Worm (Caenorhabditis elegans) whole organism, L4/young adult: ENCODE results near the gene nhr-258.

Source experiments
- W03F9.2 ChIP-seq: fragments of 150-350 bp; optimal IDR thresholded peaks from 2 replicates; lab custom pipeline; 2014; ENCODE audit warnings: missing biosample characterization, missing genetic modification characterization
- dao-5 ChIP-seq: sonication (generic microtip); optimal IDR thresholded peaks from 2 replicates; lab custom pipeline; 2016; ENCODE audit warnings: missing genotype, missing genetic modification characterization, moderate library complexity, missing compliant biosample characterization
- him-1 ChIP-seq: sonication (generic microtip); optimal IDR thresholded peaks from 2 replicates; lab custom pipeline; 2016; ENCODE audit warnings: missing genotype, missing genetic modification reagents, missing genetic modification characterization, missing compliant biosample characterization

nhr-258 gene

DNA sequence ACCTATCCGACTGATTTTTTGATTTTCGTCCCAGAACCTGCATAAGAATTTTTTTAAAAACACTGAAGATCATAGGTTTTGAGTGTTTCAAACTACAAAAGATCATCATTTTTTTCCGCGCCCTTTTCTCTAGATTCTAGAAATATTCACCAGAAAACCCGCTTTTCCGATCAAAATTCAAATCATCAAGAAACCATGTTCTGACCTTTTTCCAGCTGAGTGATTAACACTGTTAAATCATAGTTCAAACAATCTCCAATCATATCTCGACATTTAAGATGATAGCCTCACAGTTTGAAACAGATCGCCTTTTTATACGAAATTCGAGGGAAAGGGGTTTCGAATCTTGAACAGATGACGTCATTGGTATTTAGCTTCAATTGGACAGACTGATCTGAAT, 1.0 kb upstream of the nhr-258 start:
- TF ChIP-seq W03F9.2 (tag; lab: Kevin White, UChicago) (no peak), him-1 (tag; lab: Kevin White, UChicago) (no peak), dao-5 (no peak)

DNA sequence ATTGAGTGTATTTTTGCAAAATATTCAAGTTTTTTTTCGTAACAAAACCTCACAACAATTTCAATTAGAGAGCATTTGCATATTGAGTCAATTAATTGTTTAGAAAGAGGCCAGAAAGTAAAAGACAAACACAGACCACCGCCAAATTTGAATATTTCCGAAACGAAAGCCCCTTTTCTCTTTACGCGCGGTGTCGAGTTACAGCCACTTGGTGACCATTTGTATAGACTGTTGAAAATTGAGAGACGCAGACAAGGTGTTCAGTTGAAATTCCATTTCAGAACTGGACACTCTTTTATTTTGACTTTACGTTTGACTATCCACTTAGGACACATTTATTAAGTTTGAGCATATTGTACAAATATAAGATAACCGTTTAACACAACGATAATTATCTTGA, 3.3 kb downstream of the nhr-258 start:
- TF ChIP-seq dao-5 = no peak
- TF ChIP-seq W03F9.2 (tag; lab: Kevin White, UChicago) = no peak
- no peak for TF ChIP-seq him-1 (tag; lab: Kevin White, UChicago)

- TF ChIP-seq dao-5 = no peak
- TF ChIP-seq him-1 (tag; lab: Kevin White, UChicago) = no peak
- no peak for TF ChIP-seq W03F9.2 (tag; lab: Kevin White, UChicago)
Observed at ce11 chrIV:8052694-8053093, 8.0 kb downstream of the nhr-258 start.

DNA sequence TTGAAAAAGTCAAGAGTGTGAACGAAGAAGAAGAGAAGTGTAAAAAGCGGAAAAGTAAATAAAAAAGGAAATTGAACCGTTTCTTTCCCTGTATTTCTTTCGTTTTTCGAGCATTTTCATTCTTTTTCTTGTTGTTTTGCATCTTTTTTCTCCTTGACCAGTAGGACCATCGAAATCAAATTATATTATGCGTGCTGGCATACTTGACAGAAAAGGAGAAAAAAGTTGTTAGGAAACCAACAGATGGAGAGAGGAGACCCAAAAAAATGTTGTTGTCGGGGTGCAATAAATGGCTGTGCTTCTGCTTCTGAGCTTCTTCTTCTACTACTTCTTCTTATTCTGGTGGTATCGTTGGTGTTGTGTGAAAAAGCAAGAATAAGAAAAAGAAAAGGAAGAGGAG, 9.2 kb downstream of the nhr-258 start:
- no peak for TF ChIP-seq W03F9.2 (tag; lab: Kevin White, UChicago)
- no peak for TF ChIP-seq dao-5
- TF ChIP-seq him-1 (tag; lab: Kevin White, UChicago) = no peak

DNA sequence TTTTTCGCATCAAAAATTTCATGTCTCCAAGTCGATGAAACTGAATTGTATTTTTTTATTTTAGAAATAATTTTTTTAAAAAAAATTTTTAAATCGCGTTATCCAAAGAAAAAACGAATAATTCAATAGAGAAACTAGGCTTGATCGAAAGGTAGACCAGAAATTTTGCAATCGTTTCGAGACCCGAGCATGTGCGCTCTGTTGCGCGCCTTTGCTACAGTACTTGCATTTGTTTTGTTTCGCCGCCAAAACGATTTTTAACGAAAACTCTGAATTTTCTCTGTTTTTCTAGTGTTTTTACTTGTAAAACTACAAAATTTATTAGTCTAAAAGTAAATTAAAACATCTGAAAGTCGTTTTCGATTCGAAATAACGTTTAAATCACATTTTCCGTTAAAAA, 16.5 kb downstream of the nhr-258 start:
- TF ChIP-seq him-1 (tag; lab: Kevin White, UChicago) = no peak
- no peak for TF ChIP-seq dao-5
- TF ChIP-seq W03F9.2 (tag; lab: Kevin White, UChicago) = no peak

ce11 chrIV:8062359-8062758, 17.6 kb downstream of the nhr-258 start, which contains the start of gene sax-7:
Gene sax-7 (plus strand): TSS chrIV:8062659.
- TF ChIP-seq W03F9.2 (tag; lab: Kevin White, UChicago) (no peak), him-1 (tag; lab: Kevin White, UChicago) (no peak), dao-5 (no peak)

DNA sequence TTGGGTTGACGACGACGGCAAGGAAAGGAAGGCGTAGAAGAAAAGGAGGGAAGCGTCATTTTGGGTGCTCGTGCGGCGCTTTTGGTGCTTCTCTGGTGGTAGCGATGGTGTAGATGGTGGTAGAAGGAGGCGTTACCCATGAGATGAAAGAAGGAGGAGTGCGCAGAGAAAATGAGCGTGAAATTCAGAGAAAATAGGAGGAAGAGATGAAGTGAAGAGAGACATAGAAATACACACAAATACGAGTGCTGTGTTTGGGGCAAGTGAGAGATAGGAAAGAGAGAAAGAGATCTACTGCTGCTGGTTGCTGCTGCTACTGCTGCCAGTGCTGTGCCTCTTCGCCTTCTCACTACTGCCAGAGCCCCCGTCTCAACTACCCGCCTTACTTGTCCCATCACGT, 21.9 kb downstream of the nhr-258 start:
- TF ChIP-seq dao-5 (no peak), W03F9.2 (tag; lab: Kevin White, UChicago) (no peak), him-1 (tag; lab: Kevin White, UChicago) (peak; percentile 69)

DNA sequence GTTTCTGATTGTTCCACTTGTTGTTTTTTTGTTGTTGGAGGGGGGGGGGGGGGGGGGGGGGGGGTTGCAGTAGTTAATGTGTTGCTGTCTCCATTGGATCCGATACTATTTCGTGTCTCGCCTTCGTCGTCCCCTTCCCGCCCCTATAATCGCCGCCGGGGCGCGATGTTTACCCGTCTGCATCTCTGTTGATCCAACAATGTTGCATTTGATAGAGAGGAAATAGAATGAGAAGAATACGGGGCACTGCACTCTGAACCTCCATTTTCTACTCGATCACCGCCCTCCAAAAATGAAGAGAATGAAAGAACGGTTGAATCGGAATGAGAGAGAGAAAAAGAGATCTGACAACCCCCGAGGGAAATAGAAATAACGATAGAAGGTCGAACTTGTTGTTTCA, 23.0 kb downstream of the nhr-258 start:
- no peak for TF ChIP-seq dao-5
- no peak for TF ChIP-seq W03F9.2 (tag; lab: Kevin White, UChicago)
- no peak for TF ChIP-seq him-1 (tag; lab: Kevin White, UChicago)

ce11 chrIV:8068280-8068679, 23.5 kb downstream of the nhr-258 start:
- no peak for TF ChIP-seq dao-5
- TF ChIP-seq W03F9.2 (tag; lab: Kevin White, UChicago) = no peak
- no peak for TF ChIP-seq him-1 (tag; lab: Kevin White, UChicago)

DNA sequence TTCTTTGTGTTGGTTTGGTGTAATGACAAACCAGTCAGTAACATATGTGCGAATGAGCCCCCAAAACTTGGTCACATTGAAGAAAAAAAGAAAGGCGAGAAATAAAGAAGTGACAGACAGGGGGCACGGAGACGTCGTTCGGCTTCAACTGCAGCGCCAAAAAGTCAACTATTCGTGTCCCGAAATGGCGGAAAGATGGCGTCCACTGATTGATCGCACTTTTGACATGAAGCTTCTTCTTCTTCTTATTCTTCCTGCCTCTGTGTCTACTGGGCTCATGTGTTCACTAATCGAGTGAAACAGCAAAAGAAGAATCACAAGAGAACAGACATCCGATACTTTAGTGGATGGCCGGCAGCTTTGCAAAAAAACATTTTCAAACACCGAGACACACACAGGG, 24.4 kb downstream of the nhr-258 start:
- TF ChIP-seq him-1 (tag; lab: Kevin White, UChicago) = no peak
- no peak for TF ChIP-seq W03F9.2 (tag; lab: Kevin White, UChicago)
- no peak for TF ChIP-seq dao-5

DNA sequence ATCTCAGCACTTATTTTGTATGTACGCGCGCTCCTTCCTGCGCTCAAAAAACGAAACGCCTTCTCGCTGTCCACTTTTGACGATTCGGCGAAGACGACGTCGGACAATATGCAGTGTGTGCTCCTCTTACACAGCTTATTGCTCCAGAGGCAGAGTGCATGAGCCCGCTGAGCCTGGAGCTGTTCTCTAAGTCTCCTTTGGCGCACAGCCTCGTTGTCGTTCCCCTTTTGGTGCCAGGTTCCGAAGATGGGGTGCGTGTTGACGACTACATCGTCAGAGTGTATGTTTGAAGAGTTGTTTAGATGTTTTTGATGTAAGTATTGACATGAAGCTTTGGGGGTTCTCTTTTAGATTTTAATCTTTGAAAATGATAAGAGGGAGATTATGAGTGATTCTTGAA, 25.6 kb downstream of the nhr-258 start:
- TF ChIP-seq W03F9.2 (tag; lab: Kevin White, UChicago) (no peak), him-1 (tag; lab: Kevin White, UChicago) (no peak), dao-5 (no peak)

DNA sequence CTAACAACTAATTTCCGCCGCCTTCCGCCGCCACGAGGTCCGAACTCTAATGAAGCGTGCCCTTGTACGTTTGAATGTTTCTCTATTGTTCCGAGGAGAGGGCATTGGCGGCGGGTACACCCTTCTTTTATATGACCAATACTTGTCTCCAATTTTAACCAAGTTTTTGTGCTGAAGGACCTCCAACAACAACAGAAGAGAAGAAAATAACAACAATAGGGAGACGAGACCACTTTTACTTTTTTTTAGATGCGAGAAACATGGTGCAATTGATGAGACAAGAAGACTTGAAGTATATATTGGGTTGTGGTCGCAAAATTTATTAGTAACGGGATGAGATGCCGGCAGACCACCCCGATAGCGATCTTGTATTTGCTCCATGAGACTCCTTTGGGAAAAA, 26.2 kb downstream of the nhr-258 start:
- TF ChIP-seq dao-5 = no peak
- TF ChIP-seq W03F9.2 (tag; lab: Kevin White, UChicago) = no peak
- TF ChIP-seq him-1 (tag; lab: Kevin White, UChicago) = no peak

DNA sequence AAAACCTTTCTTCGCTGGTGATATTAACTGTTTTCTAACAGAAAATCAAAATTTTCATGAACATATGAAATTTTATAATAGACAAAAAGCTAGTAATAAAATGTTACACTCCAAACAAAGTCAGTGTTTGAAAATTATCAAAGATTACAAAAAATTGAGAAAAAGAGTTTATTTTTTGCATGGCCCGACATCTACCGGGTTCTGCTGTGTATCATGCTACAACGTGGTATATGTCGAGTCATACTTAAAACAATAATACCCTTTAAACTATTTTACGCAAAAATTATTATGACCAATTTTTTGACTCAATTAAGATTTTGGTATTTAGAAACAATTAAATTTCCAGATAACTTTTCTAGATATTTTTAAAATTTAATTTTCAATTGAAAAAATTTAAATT, 30.8 kb downstream of the nhr-258 start:
- TF ChIP-seq W03F9.2 (tag; lab: Kevin White, UChicago) (no peak), him-1 (tag; lab: Kevin White, UChicago) (no peak), dao-5 (no peak)

DNA sequence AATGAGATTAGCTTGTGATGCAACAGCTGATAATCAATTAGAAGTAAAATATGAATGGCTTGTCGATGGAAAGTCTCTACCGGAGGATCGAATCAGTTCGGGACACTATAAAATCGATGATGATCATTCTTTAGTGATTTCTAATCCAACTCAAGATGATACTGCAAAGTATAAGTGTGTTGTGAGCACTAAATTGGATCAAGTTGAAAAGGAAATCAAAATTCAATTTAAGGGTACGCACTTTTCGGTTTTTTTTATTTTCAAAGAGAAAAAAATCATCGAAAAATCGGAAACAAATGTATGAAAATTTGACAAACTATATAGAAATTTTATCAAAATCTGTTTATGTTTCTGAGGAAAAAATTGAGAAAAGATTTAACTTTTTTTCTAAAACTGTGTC, 31.8 kb downstream of the nhr-258 start:
- no peak for TF ChIP-seq W03F9.2 (tag; lab: Kevin White, UChicago)
- no peak for TF ChIP-seq dao-5
- TF ChIP-seq him-1 (tag; lab: Kevin White, UChicago) = no peak

- TF ChIP-seq W03F9.2 (tag; lab: Kevin White, UChicago) (no peak), dao-5 (no peak), him-1 (tag; lab: Kevin White, UChicago) (no peak)
Observed at ce11 chrIV:8080166-8080565, 35.4 kb downstream of the nhr-258 start.

- TF ChIP-seq W03F9.2 (tag; lab: Kevin White, UChicago) = no peak
Observed at ce11 chrIV:8080782-8081181, 36.0 kb downstream of the nhr-258 start.
